Worm (Caenorhabditis elegans): Measurements from ENCODE around the gene drr-1.

Gene drr-1

ce11 chrII:13500582-13500981 lies 4.9 kb upstream of the drr-1 start:
- TF ChIP-seq hlh-1 (tag; optimal IDR thresholded peaks at IDR 0.05) (peak; percentile 91), unc-62 (GFP tag; optimal IDR thresholded peaks at IDR 0.05) (peak; percentile 99), unc-120 (tag; optimal IDR thresholded peaks at IDR 0.05; ENCODE audit: poor library complexity, severe bottlenecking) (no peak), ztf-11 (tag; optimal IDR thresholded peaks at IDR 0.05) (no peak)

DNA sequence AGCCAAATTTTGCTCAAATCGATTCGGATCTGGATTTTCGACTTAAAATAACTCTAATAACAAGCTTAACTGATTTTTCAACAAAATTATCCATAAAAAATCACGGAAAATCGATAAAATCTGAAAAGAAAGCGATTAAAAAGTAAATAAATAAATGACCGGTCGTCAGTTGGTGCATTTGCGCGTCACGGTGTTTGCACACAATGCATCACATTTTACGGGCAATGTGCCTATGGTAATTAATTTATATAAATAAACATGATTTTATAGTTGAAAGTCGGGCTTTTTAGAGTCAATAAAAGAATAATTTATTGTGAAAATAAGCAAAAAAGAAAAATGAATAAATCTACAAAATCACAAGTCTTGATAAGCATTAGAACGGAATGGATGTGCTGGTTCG lies 938 bp downstream of the drr-1 start:
- TF ChIP-seq lin-32 (GFP tag; optimal IDR thresholded peaks at IDR 0.05) (no peak), pha-4 (tag; optimal IDR thresholded peaks at IDR 0.05) (peak; percentile 19), ces-1 (GFP tag; optimal IDR thresholded peaks at IDR 0.05) (peak; percentile 92), lin-13 (tag; optimal IDR thresholded peaks at IDR 0.05) (peak; percentile 3), nhr-28 (tag; optimal IDR thresholded peaks at IDR 0.05) (no peak), unc-120 (tag; optimal IDR thresholded peaks at IDR 0.05; ENCODE audit: poor library complexity, severe bottlenecking) (no peak), snpc-4 (tag; optimal IDR thresholded peaks at IDR 0.05) (no peak), mep-1 (tag; optimal IDR thresholded peaks at IDR 0.05) (peak; percentile 48), lsy-2 (tag; optimal IDR thresholded peaks at IDR 0.05) (peak; percentile 54)

DNA sequence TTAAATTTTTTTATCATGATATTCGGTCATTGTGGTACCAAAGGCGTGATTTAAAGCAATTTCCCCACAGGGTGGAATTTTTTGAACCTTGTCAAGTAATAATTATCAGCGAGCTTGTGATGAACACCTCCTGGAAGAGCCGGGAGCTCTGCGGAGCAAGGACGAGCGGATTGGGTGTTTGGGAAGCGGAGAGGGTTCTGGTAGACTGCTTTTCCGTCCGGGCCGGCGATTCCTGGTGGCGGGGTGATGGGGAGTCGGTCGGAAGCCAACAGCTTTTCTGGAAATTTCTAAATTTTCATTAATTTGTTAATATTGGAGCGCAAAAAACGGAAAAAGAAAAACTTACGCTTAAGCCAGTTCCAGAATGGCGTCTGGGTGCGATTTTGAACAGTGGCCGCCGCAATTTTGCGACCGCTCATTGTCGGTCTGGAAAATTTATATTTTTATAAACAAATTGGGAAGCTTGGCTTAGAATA lies 1.5 kb downstream of the drr-1 start, which contains the start of gene ndua-7:
ndua-7 (minus strand) TSS at position 426 of the 476 bp plus-strand sequence.
- TF ChIP-seq ceh-83 (GFP tag; optimal IDR thresholded peaks at IDR 0.05) = no peak
- TF ChIP-seq bed-3 (GFP tag; optimal IDR thresholded peaks at IDR 0.05) = no peak
- TF ChIP-seq snpc-4 (tag; optimal IDR thresholded peaks at IDR 0.05) = no peak
- TF ChIP-seq elt-1 (tag; optimal IDR thresholded peaks at IDR 0.05; ENCODE audit: borderline replicate concordance, insufficient read depth) = no peak
- TF ChIP-seq ham-2 (GFP tag; optimal IDR thresholded peaks at IDR 0.05) = no peak
- no peak for TF ChIP-seq nhr-28 (tag; optimal IDR thresholded peaks at IDR 0.05)
- TF ChIP-seq ces-1 (GFP tag; optimal IDR thresholded peaks at IDR 0.05) = no peak
- TF ChIP-seq lin-32 (GFP tag; optimal IDR thresholded peaks at IDR 0.05) = no peak
- TF ChIP-seq nhr-12 (tag; optimal IDR thresholded peaks at IDR 0.05) = no peak
- TF ChIP-seq cnd-1 (tag; optimal IDR thresholded peaks at IDR 0.05) = no peak
- TF ChIP-seq mab-5 (tag; optimal IDR thresholded peaks at IDR 0.05) = no peak

DNA sequence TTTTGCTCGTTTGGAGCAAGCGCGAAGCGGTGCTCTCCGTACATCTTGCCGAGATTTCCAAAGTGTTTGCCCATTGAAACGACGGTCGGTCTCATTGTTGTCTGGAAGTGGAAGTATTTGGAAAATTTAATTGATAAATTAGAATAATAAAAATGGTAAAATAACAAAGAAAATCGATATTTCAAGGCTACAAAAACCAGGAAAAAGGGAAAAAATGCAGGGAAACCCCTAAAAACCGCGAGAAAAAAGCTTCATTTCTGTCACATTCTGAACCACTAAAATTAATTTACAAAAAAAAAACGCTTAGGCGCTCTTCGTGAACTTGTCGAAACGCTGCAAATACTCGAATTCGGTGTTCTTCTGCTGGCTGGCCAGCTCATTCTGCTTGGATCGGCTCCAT lies 2.8 kb downstream of the drr-1 start, which contains the start of gene F45H10.2:
F45H10.2 (minus strand) TSS at position 101 of the 400 bp plus-strand sequence.
- TF ChIP-seq pha-4 (tag; optimal IDR thresholded peaks at IDR 0.05) (no peak), drap-1 (GFP tag; optimal IDR thresholded peaks at IDR 0.05) (no peak), sptf-1 (tag; optimal IDR thresholded peaks at IDR 0.05) (no peak)

DNA sequence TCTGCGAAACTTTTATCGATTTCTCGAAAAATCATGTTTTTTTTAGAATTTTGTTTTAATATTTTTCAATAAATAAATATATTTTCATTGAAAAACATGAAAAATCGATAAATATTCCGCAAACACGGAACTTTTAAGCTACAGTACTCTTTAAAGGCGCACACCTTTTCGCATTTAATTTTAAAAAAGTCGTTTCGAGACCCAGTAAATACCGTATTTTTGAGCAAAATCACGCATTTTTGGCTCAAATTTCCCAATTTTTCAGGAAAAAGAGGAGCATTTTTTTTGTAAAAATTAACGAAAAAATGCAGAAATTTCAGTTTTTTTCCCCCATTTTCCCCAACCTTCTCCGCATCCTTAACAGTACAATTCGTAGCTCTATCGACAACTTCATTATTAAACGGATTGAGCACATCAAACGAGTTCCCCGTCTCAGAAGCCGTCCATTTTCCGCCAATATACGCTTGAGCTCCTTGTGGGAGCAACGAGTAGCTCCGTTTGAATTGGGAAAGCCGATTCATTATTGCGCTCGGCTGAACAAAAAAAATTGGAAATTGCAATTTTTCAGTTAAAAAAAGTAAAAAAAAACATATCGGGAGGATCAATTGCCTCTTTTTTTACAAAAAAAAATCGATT lies 4.3 kb downstream of the drr-1 start, which contains the start of gene alh-7:
alh-7 (minus strand) TSS at position 533 of the 636 bp plus-strand sequence.
- TF ChIP-seq sem-2 (GFP tag; optimal IDR thresholded peaks at IDR 0.05) = no peak
- no peak for TF ChIP-seq flh-1 (GFP tag; optimal IDR thresholded peaks at IDR 0.05)
- no peak for TF ChIP-seq bed-3 (GFP tag; optimal IDR thresholded peaks at IDR 0.05)
- TF ChIP-seq mep-1 (tag; optimal IDR thresholded peaks at IDR 0.05) = no peak
- no peak for TF ChIP-seq ces-1 (GFP tag; optimal IDR thresholded peaks at IDR 0.05)
- TF ChIP-seq lin-32 (GFP tag; optimal IDR thresholded peaks at IDR 0.05) = no peak
- TF ChIP-seq ham-2 (GFP tag; optimal IDR thresholded peaks at IDR 0.05) = no peak
- TF ChIP-seq pha-4 (tag; optimal IDR thresholded peaks at IDR 0.05) = no peak
- no peak for TF ChIP-seq ztf-11 (tag; optimal IDR thresholded peaks at IDR 0.05)
- TF ChIP-seq elt-3 (tag; optimal IDR thresholded peaks at IDR 0.05) = no peak
- no peak for TF ChIP-seq ceh-43 (GFP tag; optimal IDR thresholded peaks at IDR 0.05)
- no peak for TF ChIP-seq elt-1 (tag; optimal IDR thresholded peaks at IDR 0.05; ENCODE audit: borderline replicate concordance, insufficient read depth)
- no peak for TF ChIP-seq M03D4.4 (tag; optimal IDR thresholded peaks at IDR 0.05)
- TF ChIP-seq nhr-28 (tag; optimal IDR thresholded peaks at IDR 0.05) = no peak
- no peak for TF ChIP-seq snpc-4 (tag; optimal IDR thresholded peaks at IDR 0.05)
- no peak for TF ChIP-seq tbx-8 (GFP tag; optimal IDR thresholded peaks at IDR 0.05)
- TF ChIP-seq blmp-1 (tag; optimal IDR thresholded peaks at IDR 0.05) = no peak
- TF ChIP-seq unc-120 (tag; optimal IDR thresholded peaks at IDR 0.05; ENCODE audit: poor library complexity, severe bottlenecking) = no peak
- TF ChIP-seq unc-39 (tag; optimal IDR thresholded peaks at IDR 0.05) = no peak

Measured in whole organism, mixed stage, embryonic.